Worm (Caenorhabditis elegans) whole organism, L4 larva: ENCODE data around the gene hira-1.

Experiments
- D1046.2 ChIP-seq: fragments of 200-800 bp; sonication (Bioruptor generic); IDR thresholded peaks from 2 replicates; pipeline ENCODE4 v1.3.6; 2022; ENCODE audit warnings: missing genetic modification characterization, missing compliant biosample characterization
- F10B5.3 ChIP-seq: sonication (generic microtip); optimal IDR thresholded peaks from 2 replicates; lab custom pipeline; 2016; ENCODE audit warnings: mild to moderate bottlenecking, missing genetic modification characterization, missing compliant biosample characterization
- R02D3.7 ChIP-seq: fragments of 150-350 bp; sonication (generic microtip); optimal IDR thresholded peaks from 3 replicates; lab custom pipeline; 2014; ENCODE audit warnings: missing biosample characterization, missing genetic modification characterization
- Y105C5A.15 ChIP-seq: fragments of 200-800 bp; sonication (Bioruptor generic); IDR thresholded peaks from 2 replicates; pipeline ENCODE4 v1.3.6; 2022; ENCODE audit warnings: missing genetic modification characterization, missing compliant biosample characterization
- Y48G9A.11 ChIP-seq: fragments of 200-800 bp; sonication (Bioruptor generic); IDR thresholded peaks from 2 replicates; pipeline ENCODE4 v1.3.6; 2022; ENCODE audit warnings: missing genetic modification reagents, missing genetic modification characterization, missing compliant biosample characterization
- Y5F2A.4 ChIP-seq: fragments of 200-800 bp; sonication (Bioruptor generic); optimal IDR thresholded peaks from 2 replicates; lab custom pipeline; 2018; ENCODE audit warnings: mild to moderate bottlenecking, missing genetic modification characterization, missing compliant biosample characterization
- ZK546.5 ChIP-seq, 2 experiments: sonication (generic microtip); optimal IDR thresholded peaks; 2 replicates each; lab custom pipeline; 2017; ENCODE audit warnings: missing biosample characterization in 2 of 2, missing genetic modification characterization in 2 of 2
- aha-1 ChIP-seq: fragments of 150-350 bp; peaks from one replicate; lab custom pipeline; 2014; ENCODE audit warnings: missing biosample characterization, missing genetic modification characterization
- aly-2 ChIP-seq: sonication (generic microtip); optimal IDR thresholded peaks from 2 replicates; lab custom pipeline; 2018; ENCODE audit warnings: missing biosample characterization, missing genetic modification characterization
- ama-1 ChIP-seq: fragments of 150-350 bp; optimal IDR thresholded peaks from 2 replicates; lab custom pipeline; 2014; ENCODE audit warnings: inconsistent platforms, mixed read lengths
- arid-1 ChIP-seq: fragments of 200-800 bp; sonication (Bioruptor generic); conservative IDR thresholded peaks from 2 replicates; pipeline ENCODE4 v1.3.6; 2022; ENCODE audit warnings: missing genetic modification reagents, missing genetic modification characterization, missing compliant biosample characterization
- attf-4 ChIP-seq: sonication (generic microtip); optimal IDR thresholded peaks from 3 replicates; lab custom pipeline; 2017; ENCODE audit warnings: missing biosample characterization, missing genetic modification characterization
- ceh-32 ChIP-seq: sonication (generic microtip); optimal IDR thresholded peaks from 2 replicates; lab custom pipeline; 2016; ENCODE audit warnings: mild to moderate bottlenecking, missing genetic modification characterization, missing compliant biosample characterization; ENCODE audit not compliant: poor library complexity
- ceh-44 ChIP-seq: fragments of 200-800 bp; sonication (Bioruptor generic); IDR thresholded peaks from 2 replicates; pipeline ENCODE4 v1.3.6; 2022; ENCODE audit warnings: missing genetic modification reagents, missing genetic modification characterization, missing compliant biosample characterization
- daf-16 ChIP-seq, 3 experiments: sonication (generic microtip); optimal IDR thresholded peaks; 2 replicates each; lab custom pipeline; 2016 to 2017; ENCODE audit warnings: missing genetic modification characterization in 3 of 3, missing genetic modification reagents in 3 of 3, mild to moderate bottlenecking in 2 of 3, missing compliant biosample characterization in 2 of 3, missing biosample characterization in 1 of 3, moderate library complexity in 1 of 3
- daf-8 ChIP-seq: fragments of 200-800 bp; sonication (Bioruptor generic); IDR thresholded peaks from 2 replicates; pipeline ENCODE4 v1.3.6; 2022; ENCODE audit warnings: missing genetic modification characterization, missing compliant biosample characterization
- dmd-9 ChIP-seq: fragments of 200-800 bp; sonication (Bioruptor generic); IDR thresholded peaks from 2 replicates; pipeline ENCODE4 v1.3.6; 2022; ENCODE audit warnings: missing genetic modification reagents, missing genetic modification characterization, missing compliant biosample characterization
- fkh-10 ChIP-seq: fragments of 150-350 bp; optimal IDR thresholded peaks from 2 replicates; lab custom pipeline; 2014; ENCODE audit warnings: missing biosample characterization, missing genetic modification reagents, missing genetic modification characterization
- gei-8 ChIP-seq: fragments of 200-800 bp; sonication (Bioruptor generic); optimal IDR thresholded peaks from 2 replicates; lab custom pipeline; 2018; ENCODE audit warnings: mild to moderate bottlenecking, missing genetic modification characterization, missing compliant biosample characterization
- hif-1 ChIP-seq, 2 experiments: sonication (generic microtip); optimal IDR thresholded peaks; 2 replicates each; lab custom pipeline; 2016 to 2017; ENCODE audit warnings: missing compliant biosample characterization in 2 of 2, missing genetic modification characterization in 2 of 2, missing genetic modification reagents in 2 of 2, missing genotype in 2 of 2, mild to moderate bottlenecking in 1 of 2
- hlh-11 ChIP-seq: fragments of 200-800 bp; sonication (Bioruptor generic); optimal IDR thresholded peaks from 2 replicates; lab custom pipeline; 2018; ENCODE audit warnings: mild to moderate bottlenecking, missing genetic modification characterization, missing compliant biosample characterization
- hmg-1.1 ChIP-seq: fragments of 200-800 bp; sonication (Bioruptor generic); IDR thresholded peaks from 2 replicates; pipeline ENCODE4 v1.3.6; 2022; ENCODE audit warnings: missing genetic modification reagents, missing genetic modification characterization, missing compliant biosample characterization
- lin-1 ChIP-seq: fragments of 200-800 bp; sonication (Bioruptor generic); IDR thresholded peaks from 2 replicates; pipeline ENCODE4 v1.3.6; 2022; ENCODE audit warnings: missing genetic modification reagents, missing genetic modification characterization, missing compliant biosample characterization
- lin-13 ChIP-seq: fragments of 150-350 bp; optimal IDR thresholded peaks from 2 replicates; lab custom pipeline; 2014; ENCODE audit warnings: missing biosample characterization, missing genetic modification reagents, missing genetic modification characterization
- lin-15B ChIP-seq: fragments of 150-350 bp; sonication (generic microtip); optimal IDR thresholded peaks from 3 replicates; lab custom pipeline; 2014; ENCODE audit warnings: missing biosample characterization, missing genetic modification characterization
- lin-29 ChIP-seq: fragments of 200-800 bp; sonication (Bioruptor generic); IDR thresholded peaks from 2 replicates; pipeline ENCODE4 v1.3.6; 2022; ENCODE audit warnings: missing genetic modification reagents, missing genetic modification characterization, missing compliant biosample characterization
- lin-39 ChIP-seq: fragments of 150-350 bp; optimal IDR thresholded peaks from 2 replicates; lab custom pipeline; 2014; ENCODE audit warnings: missing biosample characterization, missing genetic modification reagents, missing genetic modification characterization
- lir-3 ChIP-seq: sonication (generic microtip); optimal IDR thresholded peaks from 2 replicates; lab custom pipeline; 2016; ENCODE audit warnings: mild to moderate bottlenecking, missing genetic modification characterization, missing compliant biosample characterization
- madf-5 ChIP-seq, 2 experiments: fragments of 200-800 bp; sonication (Bioruptor generic); IDR thresholded peaks; 2 replicates each; pipeline ENCODE4 v1.3.6; 2022; ENCODE audit warnings: missing compliant biosample characterization in 2 of 2, missing genetic modification characterization in 2 of 2
- madf-9 ChIP-seq: fragments of 200-800 bp; sonication (Bioruptor generic); conservative IDR thresholded peaks from 2 replicates; pipeline ENCODE4 v1.3.6; 2022; ENCODE audit warnings: missing genetic modification reagents, missing genetic modification characterization, missing compliant biosample characterization
- mdl-1 ChIP-seq, 2 experiments: fragments of 150-350 bp in 1 of 2; sonication (generic microtip) in 1 of 2; optimal IDR thresholded peaks; 2 replicates each; lab custom pipeline; 2014 to 2017; ENCODE audit warnings: missing biosample characterization in 2 of 2, missing genetic modification characterization in 2 of 2
- mdt-29 ChIP-seq: fragments of 200-800 bp; sonication (Bioruptor generic); IDR thresholded peaks from 2 replicates; pipeline ENCODE4 v1.3.6; 2022; ENCODE audit warnings: missing genetic modification reagents, missing genetic modification characterization, missing compliant biosample characterization
- mep-1 ChIP-seq: fragments of 150-350 bp; sonication (generic microtip); optimal IDR thresholded peaks from 3 replicates; lab custom pipeline; 2014; ENCODE audit warnings: missing biosample characterization, missing genetic modification characterization
- mxl-2 ChIP-seq: fragments of 200-800 bp; sonication (Bioruptor generic); conservative IDR thresholded peaks from 2 replicates; pipeline ENCODE4 v1.3.6; 2022; ENCODE audit warnings: missing genetic modification reagents, missing genetic modification characterization, missing compliant biosample characterization
- nhr-28 ChIP-seq: fragments of 150-350 bp; optimal IDR thresholded peaks from 2 replicates; lab custom pipeline; 2014; ENCODE audit warnings: missing biosample characterization, missing genetic modification characterization
- nhr-42 ChIP-seq: fragments of 200-800 bp; sonication (Bioruptor generic); IDR thresholded peaks from 2 replicates; pipeline ENCODE4 v1.3.6; 2022; ENCODE audit warnings: missing genetic modification characterization, missing compliant biosample characterization
- nhr-48 ChIP-seq: sonication (generic microtip); optimal IDR thresholded peaks from 2 replicates; lab custom pipeline; 2016; ENCODE audit warnings: mild to moderate bottlenecking, missing genetic modification characterization, missing compliant biosample characterization
- nhr-77 ChIP-seq: fragments of 150-350 bp; optimal IDR thresholded peaks from 2 replicates; lab custom pipeline; 2014; ENCODE audit warnings: missing biosample characterization, missing genetic modification characterization
- pqm-1 ChIP-seq: sonication (generic microtip); optimal IDR thresholded peaks from 2 replicates; lab custom pipeline; 2017; ENCODE audit warnings: missing biosample characterization, missing genetic modification characterization
- saeg-2 ChIP-seq: fragments of 200-800 bp; sonication (Bioruptor generic); IDR thresholded peaks from 2 replicates; pipeline ENCODE4 v1.3.6; 2022; ENCODE audit warnings: missing genetic modification reagents, missing genetic modification characterization, missing compliant biosample characterization
- snpc-1.2 ChIP-seq: fragments of 200-800 bp; sonication (Bioruptor generic); IDR thresholded peaks from 2 replicates; pipeline ENCODE4 v1.3.6; 2022; ENCODE audit warnings: missing genetic modification reagents, missing genetic modification characterization, missing compliant biosample characterization
- tag-97 ChIP-seq: fragments of 200-800 bp; sonication (Bioruptor generic); IDR thresholded peaks from 2 replicates; pipeline ENCODE4 v1.3.6; 2022; ENCODE audit warnings: missing genetic modification characterization, missing compliant biosample characterization
- unc-130 ChIP-seq: sonication (generic microtip); optimal IDR thresholded peaks from 2 replicates; lab custom pipeline; 2016; ENCODE audit warnings: missing genetic modification reagents, missing genetic modification characterization, missing compliant biosample characterization
- unc-39 ChIP-seq: sonication (generic microtip); optimal IDR thresholded peaks from 2 replicates; lab custom pipeline; 2017; ENCODE audit warnings: missing biosample characterization, missing genetic modification characterization
- zag-1 ChIP-seq: fragments of 150-350 bp; optimal IDR thresholded peaks from 2 replicates; lab custom pipeline; 2014; ENCODE audit warnings: missing biosample characterization, missing genetic modification characterization
- zfp-3 ChIP-seq: fragments of 200-800 bp; sonication (Bioruptor generic); conservative IDR thresholded peaks from 2 replicates; pipeline ENCODE4 v1.3.6; 2022; ENCODE audit warnings: missing genetic modification reagents, missing genetic modification characterization, missing compliant biosample characterization

hira-1 gene

ce11 chrIII:5172470-5172869, 18.5 kb upstream of the hira-1 start, which contains the start of gene K10D2.5 (continued):
- TF ChIP-seq unc-130 (GFP tag; lab: Kevin White, UChicago) (peak; percentile 98), fkh-10 (GFP tag; lab: Kevin White, UChicago) (peak; percentile 24), ZK546.5 (tag; optimal IDR thresholded peaks at IDR 0.05; lab: Kevin White, UChicago) (no peak), arid-1 (GFP tag; lab: Robert Waterston, UW) (peak; percentile 89), lin-15B (tag; lab: Kevin White, UChicago) (peak; percentile 90), F10B5.3 (tag; lab: Kevin White, UChicago) (no peak), ama-1 (lab: Kevin White, UChicago) (no peak), hlh-11 (tag; lab: Kevin White, UChicago) (peak; percentile 76), mep-1 (tag; lab: Kevin White, UChicago) (peak; percentile 92), saeg-2 (GFP tag; lab: Robert Waterston, UW) (0 out of 2 replicates have a peak, but pooled peaks have one; percentile 60), mdl-1 (tag; optimal IDR thresholded peaks at IDR 0.05; lab: Kevin White, UChicago) (peak in 1 of 2 experiments; percentile 29), ceh-44 (peak; percentile 99), daf-16 (GFP tag; optimal IDR thresholded peaks at IDR 0.05; lab: Kevin White, UChicago) (peak in 1 of 2 experiments; percentile 71), daf-16 (tag; optimal IDR thresholded peaks at IDR 0.05; lab: Kevin White, UChicago) (peak; percentile 42), R02D3.7 (tag; lab: Kevin White, UChicago) (no peak), nhr-77 (tag; lab: Kevin White, UChicago) (peak; percentile 87), lin-39 (tag; lab: Kevin White, UChicago) (no peak), Y105C5A.15 (GFP tag; lab: Robert Waterston, UW) (peak; percentile 87; the same call in 1 of the 2 replicates), mxl-2 (GFP tag; lab: Robert Waterston, UW) (peak; percentile 83; the same call in 1 of the 2 replicates), madf-5 (GFP tag; IDR thresholded peaks at IDR 0.05; lab: Robert Waterston, UW) (peak; percentile 97), hmg-1.1 (peak; percentile 85), D1046.2 (GFP tag; lab: Robert Waterston, UW) (peak; percentile 95), lin-13 (GFP tag; lab: Kevin White, UChicago) (peak; percentile 95), lin-1 (peak; percentile 54), aha-1 (tag; lab: Kevin White, UChicago) (peak; percentile 85), tag-97 (peak; percentile 86; the same call in 1 of the 2 replicates), dmd-9 (peak; percentile 97), daf-8 (GFP tag; lab: Robert Waterston, UW) (no peak), lir-3 (peak; percentile 4), zfp-3 (GFP tag; lab: Robert Waterston, UW) (peak; percentile 85), ceh-32 (tag; lab: Kevin White, UChicago) (no peak), lin-29 (GFP tag; lab: Robert Waterston, UW) (peak; percentile 55; the same call in 1 of the 2 replicates), pqm-1 (peak; percentile 27), mdt-29 (GFP tag; lab: Robert Waterston, UW) (peak; percentile 85), madf-9 (GFP tag; lab: Robert Waterston, UW) (peak; percentile 96), hif-1 (tag; optimal IDR thresholded peaks at IDR 0.05; lab: Kevin White, UChicago) (peak in 1 of 2 experiments; percentile 96), Y48G9A.11 (GFP tag; lab: Robert Waterston, UW) (peak; percentile 93), nhr-28 (peak; percentile 72), snpc-1.2 (peak; percentile 75), nhr-42 (GFP tag; lab: Robert Waterston, UW) (peak; percentile 81; the same call in 1 of the 2 replicates)

DNA sequence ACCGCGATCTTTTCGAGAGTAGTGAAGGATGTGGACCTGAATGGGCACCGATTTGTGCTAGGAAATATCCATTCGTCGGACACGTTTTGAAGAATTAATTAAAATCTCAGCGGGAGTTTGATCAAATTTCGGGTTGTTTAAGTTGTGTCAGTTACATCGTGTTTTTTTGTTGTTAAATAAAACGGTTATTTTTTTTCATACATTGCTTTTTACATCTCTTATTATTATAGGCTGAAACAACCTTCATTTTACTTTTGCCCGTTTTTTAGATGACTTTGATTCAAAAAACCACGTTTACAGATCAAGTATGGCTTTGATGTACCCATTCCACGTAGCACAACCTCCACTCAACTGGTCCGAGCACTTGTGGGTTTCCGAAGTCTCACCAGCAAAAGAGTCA, 17.8 kb upstream of the hira-1 start, which contains the start of gene emb-1:
Gene emb-1, plus strand, starts transcription at position 301 of the 400 bp plus-strand sequence.
- TF ChIP-seq unc-39 (no peak), madf-5 (GFP tag; IDR thresholded peaks at IDR 0.05; lab: Robert Waterston, UW) (no peak), gei-8 (GFP tag; lab: Kevin White, UChicago) (no peak), aly-2 (tag; lab: Kevin White, UChicago) (no peak), ceh-32 (tag; lab: Kevin White, UChicago) (no peak), ama-1 (lab: Kevin White, UChicago) (no peak), pqm-1 (no peak), zag-1 (tag; lab: Kevin White, UChicago) (no peak), nhr-48 (tag; lab: Kevin White, UChicago) (no peak), attf-4 (tag; lab: Kevin White, UChicago) (no peak), lin-29 (GFP tag; lab: Robert Waterston, UW) (no peak), Y5F2A.4 (GFP tag; lab: Kevin White, UChicago) (no peak), unc-130 (GFP tag; lab: Kevin White, UChicago) (no peak)
